Fruit fly (Drosophila melanogaster) S2 (cell line): ENCODE results near the gene CG18265.

Experiments
- CG8478 ChIP-seq: fragments of >200 bp; optimal IDR thresholded peaks from 2 replicates; lab custom pipeline; 2018
- CTCF ChIP-seq, 2 experiments: fragments of >200 bp; optimal IDR thresholded peaks; 2 replicates each; lab custom pipeline; 2018

Gene CG18265

DNA sequence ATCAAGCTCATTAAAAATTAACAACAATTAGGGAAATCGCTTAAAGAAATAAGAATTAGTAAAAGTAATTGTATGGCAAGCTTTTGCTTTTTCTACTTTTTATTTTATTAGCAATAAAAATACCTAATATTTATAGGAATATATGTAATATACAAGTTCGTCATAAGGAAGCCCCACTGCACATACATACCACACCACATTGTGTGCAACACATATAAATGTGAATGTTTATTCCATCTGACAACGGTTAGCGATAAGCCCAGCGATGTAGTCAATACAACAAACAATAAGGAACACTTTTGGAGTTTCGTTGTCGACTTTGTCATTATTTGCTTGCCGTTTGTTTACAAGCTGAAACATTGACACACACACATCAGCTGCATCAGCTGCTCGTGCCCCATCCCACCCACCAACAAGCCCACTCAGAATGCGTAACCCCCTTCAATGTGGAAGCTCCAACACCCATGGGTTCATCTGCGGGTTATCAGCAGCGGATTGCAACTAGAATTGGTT is 46.1 kb downstream of the CG18265 start:
- TF ChIP-seq CTCF (optimal IDR thresholded peaks at IDR 0.05; lab: Kevin White, UChicago) (no peak), CG8478 (lab: Kevin White, UChicago) (no peak)

DNA sequence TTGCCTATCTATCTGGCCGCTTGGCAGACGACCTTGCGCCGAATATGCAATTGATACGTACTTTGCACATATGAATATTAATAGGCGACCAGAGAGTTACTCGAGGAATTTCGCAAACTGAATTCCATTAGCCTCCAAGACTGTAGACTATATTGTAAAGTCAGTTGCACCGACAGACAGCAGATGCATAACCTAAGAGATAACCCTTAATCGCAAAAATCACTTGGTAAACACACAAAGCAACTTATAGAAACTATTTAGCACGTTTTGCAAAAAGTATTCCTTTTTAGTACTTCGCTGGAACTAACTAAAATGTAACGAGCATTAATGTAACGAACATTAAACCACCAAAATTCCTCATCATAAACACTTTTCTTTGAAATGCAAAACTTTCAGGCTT is 46.9 kb downstream of the CG18265 start, which contains the start of gene CG6333:
CG6333 (minus strand) TSS at position 101 of the 400 bp plus-strand sequence.
- TF ChIP-seq CTCF (optimal IDR thresholded peaks at IDR 0.05; lab: Kevin White, UChicago) (no peak), CG8478 (lab: Kevin White, UChicago) (no peak)

DNA sequence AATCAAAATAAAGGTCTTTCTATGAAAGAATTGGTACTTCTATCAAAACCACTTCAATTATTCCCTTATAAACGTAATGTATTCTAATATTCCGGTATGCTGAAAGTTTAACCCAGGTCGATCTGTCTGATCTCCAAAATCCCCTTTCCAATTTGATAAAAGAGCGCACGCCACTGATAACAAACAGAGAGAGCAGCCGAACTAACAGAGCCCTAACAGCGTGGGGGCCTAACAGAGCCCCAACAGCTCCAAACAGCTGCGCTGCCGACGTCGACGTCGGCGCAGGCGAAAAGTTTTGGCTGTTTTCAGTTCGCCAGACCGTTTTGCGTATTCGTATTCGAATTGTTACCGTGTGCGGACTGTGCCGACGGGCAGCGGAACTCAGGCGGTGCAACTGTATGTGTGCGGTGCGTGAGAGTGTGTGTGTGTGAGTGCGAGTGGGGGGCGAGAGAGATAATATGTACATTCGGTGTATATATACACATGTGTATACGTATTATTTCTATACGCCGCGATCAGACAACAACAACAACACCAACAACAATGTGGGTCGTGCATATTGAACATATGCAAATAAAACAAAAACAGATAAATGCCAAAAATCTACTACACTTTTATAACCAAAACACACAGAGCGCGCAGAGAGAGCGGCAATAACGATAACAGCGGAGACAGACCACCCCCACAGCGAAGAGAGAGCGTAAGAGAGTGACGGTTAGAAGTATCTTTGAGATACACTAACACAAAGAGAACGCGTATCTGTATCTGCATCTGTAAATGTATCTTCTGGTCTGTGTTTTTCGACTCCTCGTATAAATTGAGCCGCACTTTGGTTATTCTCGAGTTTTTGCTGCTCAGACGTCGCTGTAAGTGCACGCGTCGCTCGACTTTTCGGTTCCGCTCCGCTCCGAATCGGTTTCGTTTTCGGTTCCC is 47.9 kb downstream of the CG18265 start, which contains the start of gene Oatp74D:
Oatp74D (plus strand) TSS at position 325 of the 933 bp plus-strand sequence.
- no peak for TF ChIP-seq CTCF (optimal IDR thresholded peaks at IDR 0.05; lab: Kevin White, UChicago)
- TF ChIP-seq CG8478 (lab: Kevin White, UChicago), result no peak

DNA sequence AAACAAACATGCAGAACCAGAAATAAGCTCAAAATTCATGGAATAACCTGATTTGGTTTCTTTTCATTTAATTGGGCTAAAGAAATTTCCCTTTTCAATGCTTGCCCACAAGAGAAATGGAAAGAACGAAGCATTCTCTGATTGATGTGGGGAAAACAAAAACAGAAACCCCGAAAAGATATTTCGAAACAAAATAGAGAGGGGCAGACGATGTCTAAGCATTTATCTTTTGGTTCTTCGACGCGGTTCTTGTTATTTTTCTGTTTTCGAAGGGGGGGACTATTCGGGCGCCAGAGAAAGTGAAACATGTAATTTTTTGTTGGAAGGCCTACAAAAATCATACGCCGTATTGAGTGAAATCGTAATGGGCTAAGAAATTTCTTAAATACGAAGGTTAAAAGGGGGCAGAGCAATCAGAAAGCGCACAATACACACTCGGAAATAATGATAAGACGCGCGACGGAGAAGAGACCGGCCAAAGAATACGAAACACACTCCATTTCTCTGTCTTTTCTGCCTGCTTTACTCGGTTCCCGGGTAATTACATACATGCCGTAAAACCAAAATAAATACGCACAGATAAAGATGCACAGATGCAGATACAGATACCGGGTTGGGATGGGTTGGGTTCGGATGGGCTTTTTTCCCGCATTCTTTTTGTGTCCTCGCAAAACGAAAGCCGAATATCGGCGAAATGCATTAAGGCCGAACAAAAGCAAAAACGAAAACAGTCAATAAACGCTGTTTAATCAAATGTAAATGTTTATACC is 49.6 kb downstream of the CG18265 start:
- TF ChIP-seq CG8478 (lab: Kevin White, UChicago), result no peak
- TF ChIP-seq CTCF (optimal IDR thresholded peaks at IDR 0.05; lab: Kevin White, UChicago), result no peak

DNA sequence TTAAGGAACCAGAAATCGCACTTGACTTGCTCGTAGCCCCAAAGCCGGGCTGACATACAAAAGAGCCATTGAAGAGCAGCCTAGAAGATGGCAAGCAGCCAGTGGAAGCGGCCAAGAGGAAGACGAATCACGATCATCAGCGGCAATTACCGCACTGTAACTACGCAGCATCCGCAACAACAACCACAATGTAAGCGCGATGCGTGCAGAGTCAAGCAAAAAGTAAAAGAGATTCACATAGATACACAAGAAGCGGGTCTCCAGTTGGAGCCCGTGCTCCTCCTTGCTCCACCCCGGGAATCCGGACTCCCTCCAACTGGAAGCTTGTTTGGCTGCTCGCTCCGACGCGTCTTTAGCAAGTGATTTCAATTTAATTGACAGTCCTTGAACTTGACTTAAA is 52.4 kb downstream of the CG18265 start:
- no peak for TF ChIP-seq CTCF (optimal IDR thresholded peaks at IDR 0.05; lab: Kevin White, UChicago)
- TF ChIP-seq CG8478 (lab: Kevin White, UChicago), result no peak

DNA sequence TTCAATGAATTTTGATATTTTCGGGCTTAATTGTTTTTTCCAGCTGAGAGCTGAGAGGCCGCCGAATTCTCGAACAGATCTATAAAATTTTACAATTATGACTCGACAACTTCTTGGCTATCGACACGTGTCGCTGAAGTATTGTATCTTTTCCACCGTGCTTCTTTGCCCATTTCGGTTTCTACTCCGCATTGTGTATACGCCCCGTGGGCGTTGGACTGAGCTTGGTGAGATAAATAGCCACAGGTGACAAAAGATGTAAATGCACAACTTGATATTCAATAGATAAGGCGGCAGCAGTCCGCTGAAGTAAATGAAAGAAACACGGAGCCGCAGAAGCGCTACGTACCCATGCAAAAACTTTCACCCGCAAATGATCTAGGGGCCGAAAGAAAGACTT is 54.1 kb downstream of the CG18265 start:
- TF ChIP-seq CG8478 (lab: Kevin White, UChicago) (no peak), CTCF (optimal IDR thresholded peaks at IDR 0.05; lab: Kevin White, UChicago) (no peak)

DNA sequence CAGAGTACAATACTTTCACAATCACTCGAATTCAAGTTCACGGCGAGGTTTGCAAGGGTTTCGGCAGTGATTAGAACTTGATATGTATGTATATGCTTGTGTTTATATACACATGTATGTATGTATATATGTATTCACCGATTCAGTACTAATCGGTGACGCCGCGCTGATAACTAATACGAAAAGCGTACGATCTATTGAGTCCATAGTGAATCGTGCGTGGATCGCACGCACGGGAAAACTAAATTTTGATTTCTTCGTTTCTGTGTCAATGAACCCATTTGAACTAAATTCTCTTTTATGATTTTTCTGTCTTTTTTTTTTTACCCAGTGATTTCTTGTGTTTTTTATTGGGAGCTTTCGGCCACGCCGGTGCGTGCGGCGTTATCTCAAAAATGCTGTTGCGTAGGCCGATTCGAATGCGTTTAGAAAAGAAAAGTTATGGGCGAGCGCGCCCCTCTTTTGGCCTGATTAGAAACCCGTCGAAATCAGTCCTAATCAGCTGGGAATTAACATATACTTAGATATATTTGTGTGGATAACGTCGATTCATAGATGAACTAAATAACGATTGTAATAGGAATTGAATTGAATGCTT is 54.7 kb downstream of the CG18265 start:
- TF ChIP-seq CG8478 (lab: Kevin White, UChicago) (no peak), CTCF (optimal IDR thresholded peaks at IDR 0.05; lab: Kevin White, UChicago) (no peak)

DNA sequence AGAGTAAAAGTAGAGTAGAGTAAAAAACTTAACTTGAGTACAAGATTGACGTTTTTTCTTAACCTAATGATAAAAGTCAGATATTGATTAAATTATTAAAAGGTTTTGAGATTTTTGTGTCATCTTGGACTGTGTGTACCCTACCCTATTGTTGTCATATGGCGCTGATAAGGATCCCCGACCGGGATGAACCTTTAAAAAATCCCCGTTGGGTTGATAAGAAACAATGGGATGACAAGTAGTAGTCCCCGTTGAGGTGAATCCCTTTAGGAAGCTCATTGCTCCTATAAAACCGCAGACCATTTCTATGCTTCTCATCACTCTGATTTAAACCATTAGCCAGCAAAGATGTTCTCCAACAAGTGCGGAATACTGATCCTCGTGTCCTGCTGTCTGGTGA is 55.3 kb downstream of the CG18265 start, which contains the start of gene edin:
edin (plus strand) TSS at position 340 of the 400 bp plus-strand sequence.
- no peak for TF ChIP-seq CG8478 (lab: Kevin White, UChicago)
- TF ChIP-seq CTCF (optimal IDR thresholded peaks at IDR 0.05; lab: Kevin White, UChicago), result no peak

DNA sequence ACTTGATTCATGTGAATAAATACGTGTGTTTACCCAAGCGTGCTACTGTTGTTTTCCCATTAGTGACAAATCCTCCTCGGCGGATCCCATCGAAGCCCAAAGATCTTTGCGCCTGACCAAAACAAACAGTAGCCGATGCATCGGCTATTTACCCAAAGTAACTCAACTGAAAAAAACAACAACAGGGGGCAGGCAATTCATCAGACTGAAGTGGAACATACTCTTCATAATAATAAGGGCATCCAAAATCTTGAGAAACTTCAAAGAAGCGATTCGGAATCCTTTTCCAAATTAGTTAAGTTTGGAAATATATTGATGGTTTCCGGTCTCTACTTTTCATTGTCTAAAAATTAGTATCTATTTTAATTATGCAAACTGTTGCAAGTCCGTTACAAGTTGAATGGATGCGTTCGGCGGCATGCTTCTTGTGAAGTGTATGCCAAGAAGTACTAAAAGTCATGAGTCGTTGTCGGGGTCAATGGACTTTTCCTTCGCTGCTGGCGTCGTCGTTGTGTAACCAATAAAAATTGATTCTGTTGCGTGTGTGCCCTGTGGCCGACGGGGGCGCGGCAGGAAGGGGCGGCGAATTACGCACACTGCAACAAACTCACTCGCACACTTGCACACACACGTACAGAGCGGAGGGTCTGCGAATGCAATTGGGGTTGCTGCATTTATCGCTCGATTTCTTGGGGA is 56.2 kb downstream of the CG18265 start:
- TF ChIP-seq CG8478 (lab: Kevin White, UChicago), result no peak
- no peak for TF ChIP-seq CTCF (optimal IDR thresholded peaks at IDR 0.05; lab: Kevin White, UChicago)

DNA sequence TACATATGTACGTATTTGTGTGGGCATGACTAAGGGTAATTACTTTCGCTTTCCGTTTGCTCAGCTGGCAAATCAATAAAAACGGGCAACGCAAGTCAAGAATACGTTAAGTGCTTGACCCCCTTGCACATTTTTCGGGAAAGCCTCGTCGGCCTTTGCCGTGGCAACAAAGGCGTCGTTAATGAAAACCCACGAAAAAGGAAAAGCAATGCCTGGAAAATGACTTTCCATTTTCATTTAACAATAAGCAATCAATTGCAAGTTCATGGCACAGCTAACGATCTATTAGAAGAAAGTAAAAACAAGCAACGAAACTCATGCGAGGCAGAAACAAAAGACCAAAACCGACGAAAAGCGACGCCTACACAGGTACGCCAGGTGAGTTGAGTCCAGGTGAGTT is 56.8 kb downstream of the CG18265 start:
- TF ChIP-seq CTCF (optimal IDR thresholded peaks at IDR 0.05; lab: Kevin White, UChicago) (no peak), CG8478 (lab: Kevin White, UChicago) (no peak)

DNA sequence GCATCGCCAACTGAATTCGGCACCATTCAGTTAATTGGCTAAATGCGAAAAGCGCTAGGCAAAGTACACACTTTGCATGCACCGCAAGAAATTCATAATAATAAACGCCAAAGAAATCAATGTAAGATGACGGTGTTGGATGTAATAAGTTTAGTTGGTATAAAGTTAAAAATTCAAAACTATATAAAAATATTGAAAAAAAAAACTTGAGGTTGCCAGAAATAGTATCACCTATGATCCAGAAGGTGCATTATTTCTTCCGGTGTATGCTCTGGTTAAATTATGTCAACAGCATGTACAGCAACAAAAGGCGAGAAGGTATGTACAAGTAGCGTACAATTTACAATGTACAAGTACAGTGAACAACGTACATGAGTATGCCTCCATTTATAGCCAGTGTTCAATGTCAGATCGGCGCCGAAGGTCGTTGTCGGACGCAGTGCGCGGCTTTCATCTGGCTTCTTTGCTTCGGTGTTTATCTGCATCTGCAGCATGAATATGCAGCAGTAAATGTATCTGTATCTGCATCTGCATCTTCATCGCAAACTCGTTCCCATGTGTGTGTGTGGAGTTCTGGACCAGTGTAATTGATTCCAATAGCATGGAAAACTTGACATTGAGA is 57.8 kb downstream of the CG18265 start:
- no peak for TF ChIP-seq CTCF (optimal IDR thresholded peaks at IDR 0.05; lab: Kevin White, UChicago)

DNA sequence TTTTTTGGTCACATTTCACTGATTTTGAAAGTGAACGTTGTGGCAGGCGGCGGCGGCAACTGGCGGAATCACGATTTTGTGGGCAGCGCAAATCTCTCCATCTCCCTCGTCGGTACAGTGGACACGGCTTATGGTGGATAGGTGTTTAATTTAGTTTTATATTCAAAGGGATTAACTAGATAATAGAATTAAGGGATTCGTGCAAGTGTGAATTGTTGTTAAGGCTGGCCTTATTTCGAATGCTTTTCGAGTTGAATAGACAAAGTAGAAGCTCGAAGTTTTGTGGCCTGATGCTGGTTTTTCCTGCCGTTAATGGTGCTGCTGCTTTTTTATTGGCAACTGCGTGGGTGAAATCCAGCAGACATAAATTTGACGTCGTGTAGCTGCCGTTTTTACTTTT is 58.8 kb downstream of the CG18265 start:
- no peak for TF ChIP-seq CG8478 (lab: Kevin White, UChicago)
- TF ChIP-seq CTCF (optimal IDR thresholded peaks at IDR 0.05; lab: Kevin White, UChicago), result no peak

DNA sequence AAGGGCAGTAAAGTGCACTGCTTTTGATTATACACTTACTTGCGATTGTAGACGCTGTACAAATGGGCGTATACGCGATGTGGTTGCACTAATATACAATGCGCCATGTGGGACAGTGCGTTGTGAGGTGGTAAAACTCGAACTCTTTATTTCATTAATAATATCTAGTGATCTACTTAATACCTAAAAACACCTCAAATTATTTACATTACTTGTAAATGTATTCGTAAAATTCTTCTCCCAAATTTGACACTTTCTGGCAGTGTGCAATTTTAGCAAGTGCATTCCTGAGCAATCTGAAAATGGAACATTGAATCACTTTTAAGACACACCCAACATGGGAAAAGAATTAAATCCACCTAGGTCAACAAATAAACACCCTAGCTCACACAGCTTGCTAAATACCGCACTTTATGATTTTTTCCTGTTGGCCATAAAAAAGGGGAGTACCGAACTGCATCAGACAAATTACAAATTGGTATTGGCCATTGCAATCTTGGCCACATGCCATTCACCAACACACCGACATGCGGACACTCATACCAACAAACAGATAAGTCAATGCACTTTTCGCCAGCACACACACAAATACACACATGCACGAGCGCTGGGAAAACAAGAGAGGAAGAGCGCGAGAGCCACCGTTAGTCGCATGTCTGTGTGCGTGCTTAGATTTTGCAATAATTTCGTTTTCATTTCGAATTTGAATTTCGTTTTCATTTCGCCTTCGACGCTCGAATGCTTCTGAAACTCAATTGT is 59.9 kb downstream of the CG18265 start:
- no peak for TF ChIP-seq CTCF (optimal IDR thresholded peaks at IDR 0.05; lab: Kevin White, UChicago)
- TF ChIP-seq CG8478 (lab: Kevin White, UChicago), result no peak
